Worm (Caenorhabditis elegans): Measurements from ENCODE around the gene mrps-23.

mrps-23 gene

DNA sequence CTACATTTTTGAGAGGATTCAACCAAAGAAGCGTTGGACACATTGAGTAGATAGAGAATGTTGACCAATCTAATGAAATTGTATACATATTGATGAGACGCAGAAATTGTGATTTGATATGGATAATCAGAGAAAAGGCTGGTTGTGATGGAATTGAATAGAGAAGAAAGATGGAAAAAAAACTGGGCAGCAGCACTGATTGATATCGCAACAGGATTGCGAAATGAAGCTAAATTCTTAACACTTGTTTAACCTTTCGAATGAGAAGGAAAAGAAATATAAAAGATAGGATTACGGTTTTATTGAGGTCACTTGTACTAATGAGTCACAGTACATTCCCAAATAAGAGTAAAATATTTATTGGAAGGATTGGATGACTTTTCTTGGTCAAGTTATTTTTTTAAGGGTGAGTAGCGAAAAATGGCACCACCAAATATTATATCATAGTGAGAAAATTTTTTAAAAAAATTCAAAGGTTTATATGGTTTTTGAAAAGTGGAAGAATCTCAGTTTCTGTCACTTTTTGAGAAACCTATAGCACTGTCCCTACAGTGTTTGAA lies 21.2 kb downstream of the mrps-23 start:
- TF ChIP-seq tab-1 (GFP tag; IDR thresholded peaks at IDR 0.05) (no peak), ztf-29 (GFP tag; IDR thresholded peaks at IDR 0.05) (no peak), cog-1 (tag; optimal IDR thresholded peaks at IDR 0.05) (no peak), ztf-23 (GFP tag; IDR thresholded peaks at IDR 0.05) (no peak), T22C8.4 (GFP tag; IDR thresholded peaks at IDR 0.05) (no peak), ref-1 (GFP tag; conservative IDR thresholded peaks at IDR 0.05) (no peak), flt-1 (GFP tag; IDR thresholded peaks at IDR 0.05) (no peak), med-1 (GFP tag; optimal IDR thresholded peaks at IDR 0.05; ENCODE audit: insufficient read depth) (no peak), klf-2 (GFP tag; conservative IDR thresholded peaks at IDR 0.05) (no peak)

DNA sequence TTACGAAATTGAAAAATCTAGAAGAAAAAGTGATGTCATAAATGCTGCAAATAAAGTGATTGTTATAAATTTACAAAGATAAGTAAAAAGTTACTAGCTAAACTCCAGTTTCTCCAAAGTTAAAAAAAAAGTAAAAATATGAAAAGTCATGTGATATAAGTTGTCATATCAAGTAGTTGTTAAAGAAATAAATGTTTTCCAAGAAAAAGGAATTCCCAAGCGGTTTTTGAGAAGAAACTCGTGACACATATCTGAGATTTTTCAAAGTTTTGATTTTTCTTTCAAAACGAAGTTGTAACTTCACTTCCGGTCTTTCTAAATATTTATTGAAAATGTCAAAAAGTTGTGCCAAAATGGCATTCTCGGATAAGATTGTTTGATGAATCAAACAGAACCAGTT lies 22.4 kb downstream of the mrps-23 start:
- no peak for TF ChIP-seq ref-1 (GFP tag; conservative IDR thresholded peaks at IDR 0.05)
- no peak for TF ChIP-seq ztf-29 (GFP tag; IDR thresholded peaks at IDR 0.05)
- TF ChIP-seq klf-2 (GFP tag; conservative IDR thresholded peaks at IDR 0.05): no peak
- TF ChIP-seq tab-1 (GFP tag; IDR thresholded peaks at IDR 0.05): no peak
- TF ChIP-seq T22C8.4 (GFP tag; IDR thresholded peaks at IDR 0.05): no peak
- TF ChIP-seq med-1 (GFP tag; optimal IDR thresholded peaks at IDR 0.05; ENCODE audit: insufficient read depth): no peak
- TF ChIP-seq ztf-23 (GFP tag; IDR thresholded peaks at IDR 0.05): no peak
- no peak for TF ChIP-seq cog-1 (tag; optimal IDR thresholded peaks at IDR 0.05)
- TF ChIP-seq flt-1 (GFP tag; IDR thresholded peaks at IDR 0.05): no peak

DNA sequence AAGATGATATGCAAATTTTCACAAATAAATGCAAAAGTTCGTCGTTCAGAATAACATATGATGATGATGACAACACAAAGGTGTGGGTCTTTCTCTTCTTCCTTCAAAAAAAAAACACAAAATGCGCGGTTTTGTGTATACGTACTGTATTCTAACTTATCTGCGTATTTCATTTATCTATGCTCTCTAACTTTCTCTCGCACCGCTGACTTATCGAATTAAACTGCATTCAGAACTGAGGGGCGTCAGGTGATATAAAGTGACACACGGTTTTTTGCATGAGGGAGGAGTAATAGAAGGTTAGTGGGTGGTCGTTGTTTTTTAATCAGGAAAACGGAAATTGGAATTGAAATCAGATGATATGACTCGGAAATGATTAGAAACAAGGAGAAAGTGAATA lies 23.2 kb downstream of the mrps-23 start, which contains the start of gene sod-4:
Gene sod-4, minus strand, starts transcription at position 109 of the 400 bp plus-strand sequence.
- TF ChIP-seq ztf-23 (GFP tag; IDR thresholded peaks at IDR 0.05): no peak
- no peak for TF ChIP-seq ref-1 (GFP tag; conservative IDR thresholded peaks at IDR 0.05)
- TF ChIP-seq tab-1 (GFP tag; IDR thresholded peaks at IDR 0.05): no peak
- TF ChIP-seq T22C8.4 (GFP tag; IDR thresholded peaks at IDR 0.05): no peak
- no peak for TF ChIP-seq ztf-29 (GFP tag; IDR thresholded peaks at IDR 0.05)
- no peak for TF ChIP-seq flt-1 (GFP tag; IDR thresholded peaks at IDR 0.05)
- TF ChIP-seq med-1 (GFP tag; optimal IDR thresholded peaks at IDR 0.05; ENCODE audit: insufficient read depth): no peak
- no peak for TF ChIP-seq klf-2 (GFP tag; conservative IDR thresholded peaks at IDR 0.05)
- no peak for TF ChIP-seq cog-1 (tag; optimal IDR thresholded peaks at IDR 0.05)

DNA sequence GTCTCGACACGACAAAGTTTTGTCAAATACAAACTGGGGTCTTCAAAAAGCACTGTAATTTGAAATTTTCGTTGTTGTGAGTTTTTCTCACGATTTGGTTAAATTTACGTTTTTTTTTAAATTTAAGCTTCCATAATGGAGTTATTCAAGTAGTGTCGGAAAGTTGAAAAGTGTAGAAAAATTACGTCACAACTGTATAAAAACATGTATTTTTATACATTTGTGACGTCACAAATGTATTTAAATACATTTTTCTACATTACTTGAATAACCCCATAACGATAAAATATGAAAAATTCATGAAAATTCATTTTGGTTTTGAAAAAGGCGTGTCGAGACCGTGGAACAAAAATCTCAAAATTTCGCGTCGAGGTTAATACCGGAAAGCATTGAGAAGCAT lies 26.1 kb downstream of the mrps-23 start:
- no peak for TF ChIP-seq ztf-29 (GFP tag; IDR thresholded peaks at IDR 0.05)
- no peak for TF ChIP-seq ref-1 (GFP tag; conservative IDR thresholded peaks at IDR 0.05)
- no peak for TF ChIP-seq klf-2 (GFP tag; conservative IDR thresholded peaks at IDR 0.05)
- no peak for TF ChIP-seq cog-1 (tag; optimal IDR thresholded peaks at IDR 0.05)
- no peak for TF ChIP-seq flt-1 (GFP tag; IDR thresholded peaks at IDR 0.05)
- no peak for TF ChIP-seq med-1 (GFP tag; optimal IDR thresholded peaks at IDR 0.05; ENCODE audit: insufficient read depth)
- TF ChIP-seq T22C8.4 (GFP tag; IDR thresholded peaks at IDR 0.05): no peak
- TF ChIP-seq tab-1 (GFP tag; IDR thresholded peaks at IDR 0.05): no peak
- no peak for TF ChIP-seq ztf-23 (GFP tag; IDR thresholded peaks at IDR 0.05)

DNA sequence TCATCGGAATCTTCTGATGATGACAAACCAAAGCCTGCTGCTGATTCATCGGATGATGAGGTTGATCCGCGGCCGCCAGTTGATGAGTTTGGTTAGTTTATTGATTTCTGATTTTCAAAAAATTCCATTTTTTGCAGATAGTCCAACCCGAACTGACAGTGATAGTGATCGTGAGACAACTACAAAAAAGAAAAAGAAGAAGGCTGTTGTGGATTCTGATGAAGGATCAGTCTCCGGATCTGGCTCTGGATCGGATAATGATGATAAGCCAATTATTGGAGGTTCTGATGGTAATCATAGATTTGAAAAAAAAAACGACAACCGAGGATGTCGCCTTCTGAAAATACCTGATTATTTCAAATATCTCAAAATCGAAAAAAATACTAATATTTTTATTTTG lies 27.4 kb downstream of the mrps-23 start:
- TF ChIP-seq med-1 (GFP tag; optimal IDR thresholded peaks at IDR 0.05; ENCODE audit: insufficient read depth): no peak
- no peak for TF ChIP-seq ztf-23 (GFP tag; IDR thresholded peaks at IDR 0.05)
- TF ChIP-seq T22C8.4 (GFP tag; IDR thresholded peaks at IDR 0.05): no peak
- no peak for TF ChIP-seq klf-2 (GFP tag; conservative IDR thresholded peaks at IDR 0.05)
- no peak for TF ChIP-seq tab-1 (GFP tag; IDR thresholded peaks at IDR 0.05)
- TF ChIP-seq cog-1 (tag; optimal IDR thresholded peaks at IDR 0.05): no peak
- TF ChIP-seq flt-1 (GFP tag; IDR thresholded peaks at IDR 0.05): no peak
- no peak for TF ChIP-seq ref-1 (GFP tag; conservative IDR thresholded peaks at IDR 0.05)
- no peak for TF ChIP-seq ztf-29 (GFP tag; IDR thresholded peaks at IDR 0.05)

DNA sequence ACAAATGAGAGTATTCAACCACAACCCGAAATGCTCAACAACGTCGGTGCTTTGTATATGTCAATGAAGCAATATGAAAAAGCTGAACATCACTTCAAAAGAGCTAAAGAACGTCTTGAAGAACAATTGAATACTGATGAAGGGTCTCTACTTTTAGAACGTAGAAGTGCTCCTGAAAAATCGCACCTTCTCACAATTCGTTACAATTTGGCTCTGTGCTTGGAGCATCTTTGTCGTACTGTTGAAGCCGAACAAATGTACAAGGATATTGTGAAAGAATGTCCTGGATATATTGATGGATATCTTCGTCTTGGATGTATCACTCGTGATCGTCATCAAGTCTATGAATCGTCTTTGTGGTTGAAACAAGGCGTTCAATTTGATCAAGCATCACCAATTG lies 29.3 kb downstream of the mrps-23 start:
- TF ChIP-seq T22C8.4 (GFP tag; IDR thresholded peaks at IDR 0.05) (no peak), ref-1 (GFP tag; conservative IDR thresholded peaks at IDR 0.05) (no peak), cog-1 (tag; optimal IDR thresholded peaks at IDR 0.05) (no peak), ztf-23 (GFP tag; IDR thresholded peaks at IDR 0.05) (no peak), med-1 (GFP tag; optimal IDR thresholded peaks at IDR 0.05; ENCODE audit: insufficient read depth) (no peak), flt-1 (GFP tag; IDR thresholded peaks at IDR 0.05) (no peak), tab-1 (GFP tag; IDR thresholded peaks at IDR 0.05) (no peak), ztf-29 (GFP tag; IDR thresholded peaks at IDR 0.05) (no peak), klf-2 (GFP tag; conservative IDR thresholded peaks at IDR 0.05) (no peak)

DNA sequence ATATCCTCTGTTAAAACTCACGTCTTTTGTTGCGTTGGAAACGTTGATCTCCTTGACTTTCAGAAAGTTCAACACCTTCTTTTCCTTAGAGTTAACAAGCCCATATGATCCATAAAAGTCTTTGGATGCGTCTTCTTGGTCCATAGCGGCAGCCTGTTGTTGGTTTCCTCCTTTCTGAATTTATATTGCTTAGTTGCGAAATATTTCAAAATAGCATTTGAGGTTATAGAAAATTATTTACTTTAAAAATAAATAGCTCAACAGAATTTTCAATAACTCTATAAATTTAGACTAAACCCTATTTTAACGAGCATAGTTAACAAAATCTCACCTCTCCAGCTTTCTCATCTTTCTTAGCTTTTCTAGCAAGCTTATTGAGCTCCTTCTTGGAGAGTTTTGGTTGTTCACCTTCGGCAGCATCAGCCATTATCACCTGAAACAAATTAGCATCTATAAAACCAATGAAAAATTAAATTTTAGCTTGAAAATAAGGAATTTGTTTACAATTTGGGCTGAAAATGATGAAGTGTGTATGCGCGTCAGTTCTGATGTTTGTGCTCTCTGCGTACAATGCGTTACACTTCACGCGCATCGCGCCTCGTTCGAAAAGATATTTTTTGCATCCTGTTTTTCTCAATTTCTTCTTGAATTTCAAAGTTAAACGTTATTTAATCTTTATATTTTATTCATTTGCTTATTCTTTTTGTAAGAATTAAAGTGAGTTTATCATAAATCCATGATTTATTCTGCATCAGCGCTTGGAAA lies 32.5 kb downstream of the mrps-23 start, which contains the start of the genes dars-1 and ctr-9:
Gene dars-1, minus strand, starts transcription at position 433 of the 765 bp plus-strand sequence.
Gene ctr-9, plus strand, starts transcription at position 614 of the 765 bp plus-strand sequence.
- TF ChIP-seq flt-1 (GFP tag; IDR thresholded peaks at IDR 0.05) (no peak), med-1 (GFP tag; optimal IDR thresholded peaks at IDR 0.05; ENCODE audit: insufficient read depth) (no peak), cog-1 (tag; optimal IDR thresholded peaks at IDR 0.05) (no peak), tab-1 (GFP tag; IDR thresholded peaks at IDR 0.05) (no peak), klf-2 (GFP tag; conservative IDR thresholded peaks at IDR 0.05) (no peak), ref-1 (GFP tag; conservative IDR thresholded peaks at IDR 0.05) (no peak), ztf-23 (GFP tag; IDR thresholded peaks at IDR 0.05) (no peak), ztf-29 (GFP tag; IDR thresholded peaks at IDR 0.05) (no peak), T22C8.4 (GFP tag; IDR thresholded peaks at IDR 0.05) (no peak)

DNA sequence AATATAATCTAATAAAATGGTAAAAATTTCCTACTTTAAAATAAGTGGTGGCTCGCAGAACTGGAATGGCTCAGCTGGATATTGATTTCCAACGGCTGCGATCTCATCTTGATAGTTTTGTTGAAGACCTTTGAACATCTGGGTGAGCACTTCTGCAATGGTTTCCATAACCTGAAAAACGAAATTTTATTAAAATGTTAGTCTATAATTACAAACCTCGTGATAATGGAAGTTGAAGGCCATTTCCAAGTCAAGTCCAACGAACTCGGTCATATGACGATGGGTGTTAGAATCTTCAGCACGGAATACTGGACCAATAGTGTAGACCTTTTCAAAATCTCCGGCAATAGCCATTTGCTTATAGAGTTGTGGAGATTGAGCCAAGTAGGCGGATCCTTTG lies 33.7 kb downstream of the mrps-23 start:
- no peak for TF ChIP-seq ztf-29 (GFP tag; IDR thresholded peaks at IDR 0.05)
- no peak for TF ChIP-seq med-1 (GFP tag; optimal IDR thresholded peaks at IDR 0.05; ENCODE audit: insufficient read depth)
- no peak for TF ChIP-seq tab-1 (GFP tag; IDR thresholded peaks at IDR 0.05)
- TF ChIP-seq ref-1 (GFP tag; conservative IDR thresholded peaks at IDR 0.05): no peak
- TF ChIP-seq ztf-23 (GFP tag; IDR thresholded peaks at IDR 0.05): no peak
- TF ChIP-seq T22C8.4 (GFP tag; IDR thresholded peaks at IDR 0.05): no peak
- TF ChIP-seq klf-2 (GFP tag; conservative IDR thresholded peaks at IDR 0.05): no peak
- no peak for TF ChIP-seq cog-1 (tag; optimal IDR thresholded peaks at IDR 0.05)
- no peak for TF ChIP-seq flt-1 (GFP tag; IDR thresholded peaks at IDR 0.05)

DNA sequence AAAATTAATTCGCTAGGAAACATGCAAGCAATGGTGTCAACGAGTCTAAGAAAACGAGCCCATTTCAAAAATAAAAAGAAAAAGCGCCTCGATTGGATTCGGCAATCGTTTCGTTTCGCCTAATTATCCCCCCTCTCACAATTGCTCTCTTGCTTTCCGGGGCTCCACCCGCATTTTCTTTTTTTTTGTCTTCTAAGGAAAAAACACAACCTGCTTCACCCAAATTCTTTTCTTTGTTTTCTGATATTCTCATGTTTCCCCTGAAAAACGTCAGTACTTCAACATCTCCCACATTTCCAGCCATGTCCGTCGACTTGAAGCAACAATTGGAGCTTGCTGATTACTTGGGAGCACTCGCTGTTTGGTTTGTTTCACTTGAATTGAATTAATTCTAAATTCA lies 35.0 kb downstream of the mrps-23 start, which contains the start of gene nlp-36:
Gene nlp-36, plus strand, starts transcription at position 301 of the 400 bp plus-strand sequence.
- TF ChIP-seq tab-1 (GFP tag; IDR thresholded peaks at IDR 0.05): no peak
- no peak for TF ChIP-seq ref-1 (GFP tag; conservative IDR thresholded peaks at IDR 0.05)
- no peak for TF ChIP-seq klf-2 (GFP tag; conservative IDR thresholded peaks at IDR 0.05)
- no peak for TF ChIP-seq cog-1 (tag; optimal IDR thresholded peaks at IDR 0.05)
- TF ChIP-seq med-1 (GFP tag; optimal IDR thresholded peaks at IDR 0.05; ENCODE audit: insufficient read depth): no peak
- no peak for TF ChIP-seq ztf-29 (GFP tag; IDR thresholded peaks at IDR 0.05)
- TF ChIP-seq T22C8.4 (GFP tag; IDR thresholded peaks at IDR 0.05): no peak

All from whole organism, midembryonic.